Worm (Caenorhabditis elegans) whole organism, L1 larva: Measurements from ENCODE around the gene srh-149.

Source experiments
- C16A3.4 ChIP-seq: fragments of 150-350 bp; optimal IDR thresholded peaks from 2 replicates; lab custom pipeline; 2014; ENCODE audit warnings: missing biosample characterization, missing genetic modification characterization
- egl-13 ChIP-seq: sonication (generic microtip); optimal IDR thresholded peaks from 2 replicates; lab custom pipeline; 2016; ENCODE audit warnings: missing genotype, missing genetic modification reagents, missing genetic modification characterization, missing compliant biosample characterization
- hpl-2 ChIP-seq: fragments of 150-350 bp; optimal IDR thresholded peaks from 2 replicates; lab custom pipeline; 2014; ENCODE audit warnings: missing biosample characterization, missing genetic modification reagents, missing genetic modification characterization
- unc-98 ChIP-seq: fragments of 200-800 bp; sonication (Bioruptor generic); IDR thresholded peaks from 2 replicates; pipeline ENCODE4 v1.3.6; 2022; ENCODE audit warnings: missing genetic modification characterization, missing compliant biosample characterization

ce11 chrV:15876308-15876707 is 35.3 kb upstream of the srh-149 start, which contains the start of gene nhr-102:
- TF ChIP-seq hpl-2 (GFP tag; lab: Kevin White, UChicago) (no peak), egl-13 (tag; lab: Kevin White, UChicago) (no peak), C16A3.4 (tag; lab: Kevin White, UChicago) (no peak), unc-98 (GFP tag; lab: Robert Waterston, UW) (no peak)
